Fruit fly (Drosophila melanogaster) whole organism, wandering third instar larva: ENCODE results near the gene Gyc32E.

Source experiments
- Abd-B ChIP-seq: fragments of >200 bp; optimal IDR thresholded peaks from 2 replicates; lab custom pipeline; 2017; ENCODE audit warnings: missing biosample characterization, missing genetic modification characterization
- CG32264 ChIP-seq: fragments of 200-800 bp; sonication (Bioruptor generic); optimal IDR thresholded peaks from 2 replicates; lab custom pipeline; 2016; ENCODE audit warnings: missing biosample characterization, missing genetic modification characterization
- CG9705 ChIP-seq: fragments of 200-800 bp; sonication (Bioruptor generic); optimal IDR thresholded peaks from 2 replicates; lab custom pipeline; 2018; ENCODE audit warnings: missing biosample characterization, mild to moderate bottlenecking, missing genetic modification characterization
- CrebA ChIP-seq: fragments of 200-800 bp; sonication (Bioruptor generic); optimal IDR thresholded peaks from 2 replicates; lab custom pipeline; 2016; ENCODE audit warnings: missing biosample characterization, mild to moderate bottlenecking, missing genetic modification characterization, borderline replicate concordance
- Dif ChIP-seq: fragments of 200-275, 200-300 bp; sonication (Bioruptor generic); optimal IDR thresholded peaks from 2 replicates; lab custom pipeline; 2018; ENCODE audit warnings: missing biosample characterization, missing genetic modification characterization; ENCODE audit not compliant: partially characterized antibody
- GATAd ChIP-seq: sonication (Bioruptor generic); optimal IDR thresholded peaks from 2 replicates; lab custom pipeline; 2016; ENCODE audit warnings: missing biosample characterization, missing genetic modification characterization
- HLH106 ChIP-seq: fragments of 200-800 bp; optimal IDR thresholded peaks from 3 replicates; lab custom pipeline; 2019; ENCODE audit warnings: missing biosample characterization, mild to moderate bottlenecking, missing genetic modification characterization, moderate library complexity
- Hnf4 ChIP-seq: fragments of 200-800 bp; sonication (Bioruptor generic); optimal IDR thresholded peaks from 2 replicates; lab custom pipeline; 2016; ENCODE audit warnings: missing biosample characterization, mild to moderate bottlenecking, missing genetic modification characterization
- Hr78 ChIP-seq: fragments of >200 bp; optimal IDR thresholded peaks from 2 replicates; lab custom pipeline; 2017; ENCODE audit warnings: missing biosample characterization, missing genetic modification characterization
- Hr83 ChIP-seq: fragments of 200-300 bp; sonication (Bioruptor generic); optimal IDR thresholded peaks from 2 replicates; lab custom pipeline; 2016; ENCODE audit warnings: missing biosample characterization, mild to moderate bottlenecking, missing genetic modification characterization, moderate library complexity; ENCODE audit not compliant: poor library complexity, severe bottlenecking
- Jra ChIP-seq: sonication (Bioruptor generic); optimal IDR thresholded peaks from 2 replicates; lab custom pipeline; 2016; ENCODE audit warnings: missing biosample characterization, missing genetic modification characterization
- Mio ChIP-seq: sonication (Bioruptor generic); optimal IDR thresholded peaks from 2 replicates; lab custom pipeline; 2016; ENCODE audit warnings: missing biosample characterization, missing genetic modification characterization
- N ChIP-seq: fragments of >200 bp; optimal IDR thresholded peaks from 2 replicates; lab custom pipeline; 2018; ENCODE audit warnings: missing biosample characterization, missing external identifiers, missing genetic modification characterization
- OdsH ChIP-seq: fragments of 200-800 bp; sonication (Bioruptor generic); optimal IDR thresholded peaks from 2 replicates; lab custom pipeline; 2016; ENCODE audit warnings: missing biosample characterization, mild to moderate bottlenecking, missing genetic modification characterization
- Rel ChIP-seq, 2 experiments: fragments of 200-800 bp; sonication (Bioruptor generic) in 1 of 2; optimal IDR thresholded peaks; 2 replicates in 1 of 2; 3 replicates in 1 of 2; lab custom pipeline; 2016 to 2019; ENCODE audit warnings: mild to moderate bottlenecking in 2 of 2, missing biosample characterization in 2 of 2, missing genetic modification characterization in 2 of 2, moderate library complexity in 1 of 2
- Sp1 ChIP-seq: fragments of 200-800 bp; sonication (Bioruptor generic); optimal IDR thresholded peaks from 3 replicates; lab custom pipeline; 2019; ENCODE audit warnings: missing biosample characterization, mild to moderate bottlenecking, missing genetic modification characterization, moderate library complexity
- Vsx2 ChIP-seq: fragments of 200-300, 225-300 bp; sonication (Bioruptor generic); optimal IDR thresholded peaks from 2 replicates; lab custom pipeline; 2018; ENCODE audit warnings: missing biosample characterization, missing genetic modification characterization; ENCODE audit not compliant: partially characterized antibody
- br ChIP-seq: fragments of 200-800 bp; sonication (Bioruptor generic); optimal IDR thresholded peaks from 2 replicates; lab custom pipeline; 2016; ENCODE audit warnings: missing biosample characterization, missing genetic modification characterization
- brk ChIP-seq: fragments of 200-800 bp; sonication (Bioruptor generic); optimal IDR thresholded peaks from 2 replicates; lab custom pipeline; 2016; ENCODE audit warnings: missing biosample characterization, mild to moderate bottlenecking, missing genetic modification characterization
- dl ChIP-seq, 2 experiments: fragments of 175-275, 200-275 bp in 1 of 2; fragments of 200-275 bp in 1 of 2; sonication (Bioruptor generic); optimal IDR thresholded peaks; lab custom pipeline; 2018; ENCODE audit warnings: mild to moderate bottlenecking in 2 of 2, missing biosample characterization in 2 of 2, missing genetic modification characterization in 2 of 2, moderate library complexity in 2 of 2; ENCODE audit not compliant: partially characterized antibody in 2 of 2, insufficient read depth in 1 of 2
- dmrt93B ChIP-seq: fragments of 200-800 bp; sonication (Bioruptor generic); optimal IDR thresholded peaks from 2 replicates; lab custom pipeline; 2018; ENCODE audit warnings: missing biosample characterization, mild to moderate bottlenecking, missing genetic modification characterization
- dsf ChIP-seq: sonication (Bioruptor generic); optimal IDR thresholded peaks from 2 replicates; lab custom pipeline; 2016; ENCODE audit warnings: missing biosample characterization, missing genetic modification characterization, borderline replicate concordance
- ey ChIP-seq: fragments of 200-800 bp; sonication (Bioruptor generic); optimal IDR thresholded peaks from 2 replicates; lab custom pipeline; 2016; ENCODE audit warnings: missing biosample characterization, missing genetic modification characterization
- foxo ChIP-seq, 2 experiments: fragments of 200-800 bp; sonication (Bioruptor generic); optimal IDR thresholded peaks; 2 replicates in 1 of 2; 3 replicates in 1 of 2; lab custom pipeline; 2016 to 2017; ENCODE audit warnings: missing biosample characterization in 2 of 2, missing genetic modification characterization in 2 of 2
- fru ChIP-seq: fragments of 200-800 bp; sonication (Bioruptor generic); optimal IDR thresholded peaks from 3 replicates; lab custom pipeline; 2016; ENCODE audit warnings: missing biosample characterization, mild to moderate bottlenecking, missing genetic modification characterization
- h ChIP-seq: fragments of 200-800 bp; sonication (Bioruptor generic); optimal IDR thresholded peaks from 3 replicates; lab custom pipeline; 2016; ENCODE audit warnings: missing biosample characterization, mild to moderate bottlenecking, missing genetic modification characterization
- jim ChIP-seq: fragments of 175-275, 200-325 bp; sonication (Bioruptor generic); optimal IDR thresholded peaks from 2 replicates; lab custom pipeline; 2016; ENCODE audit warnings: missing biosample characterization, mild to moderate bottlenecking, missing genetic modification characterization
- lola ChIP-seq: fragments of >200 bp; optimal IDR thresholded peaks from 2 replicates; lab custom pipeline; 2017; ENCODE audit warnings: missing biosample characterization, missing genetic modification characterization
- pan ChIP-seq: fragments of >200 bp; optimal IDR thresholded peaks from 2 replicates; lab custom pipeline; 2017
- psq ChIP-seq: fragments of 200-800 bp; sonication (Bioruptor generic); optimal IDR thresholded peaks from 3 replicates; lab custom pipeline; 2017; ENCODE audit warnings: missing biosample characterization, mild to moderate bottlenecking, missing genetic modification characterization, moderate library complexity
- rgr ChIP-seq: fragments of 200-800 bp; sonication (Bioruptor generic); optimal IDR thresholded peaks from 3 replicates; lab custom pipeline; 2016; ENCODE audit warnings: missing biosample characterization, mild to moderate bottlenecking, missing genetic modification characterization
- sage ChIP-seq: fragments of 200-800 bp; sonication (Bioruptor generic); optimal IDR thresholded peaks from 2 replicates; lab custom pipeline; 2016; ENCODE audit warnings: missing biosample characterization, mild to moderate bottlenecking, missing genetic modification characterization
- tai ChIP-seq: sonication (Bioruptor generic); optimal IDR thresholded peaks from 2 replicates; lab custom pipeline; 2016; ENCODE audit warnings: missing biosample characterization, missing genetic modification characterization
- woc ChIP-seq: sonication (Bioruptor generic); optimal IDR thresholded peaks from 2 replicates; lab custom pipeline; 2016; ENCODE audit warnings: missing biosample characterization, mild to moderate bottlenecking, missing genetic modification characterization

The Gyc32E gene

DNA sequence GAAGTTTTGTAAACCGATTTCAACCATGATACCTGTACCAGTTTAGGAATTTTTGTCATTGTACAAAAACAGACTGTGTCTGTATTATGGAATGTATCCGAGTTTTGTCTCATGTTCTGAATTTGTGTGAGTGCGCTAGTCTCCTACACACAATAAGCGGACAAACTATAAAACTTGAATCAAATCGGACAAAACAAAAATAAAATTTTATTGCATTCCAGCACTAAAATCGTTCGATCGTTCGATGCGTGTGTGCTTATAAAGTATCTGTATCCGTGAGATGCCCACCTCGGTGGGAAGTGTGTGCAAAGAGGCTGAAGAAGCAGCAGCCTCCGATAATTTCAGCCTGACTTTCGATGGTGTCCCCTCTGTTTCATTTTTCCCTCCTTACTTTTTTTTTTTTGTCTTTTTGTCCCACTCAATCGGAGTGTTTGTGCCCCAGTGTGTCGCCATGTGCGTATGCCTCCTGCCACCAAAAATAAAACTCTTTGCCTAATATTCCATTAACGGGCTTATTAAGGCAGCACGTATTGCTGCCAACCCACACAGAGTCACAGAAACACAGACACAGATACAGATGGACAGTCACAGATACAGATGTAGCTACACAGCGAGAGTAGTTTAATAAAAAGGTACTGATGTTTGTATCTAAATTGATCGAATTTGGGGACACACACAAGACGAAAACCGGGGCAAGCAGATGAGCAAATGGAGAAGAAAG lies 39.7 kb upstream of the Gyc32E start:
- TF ChIP-seq dmrt93B (GFP tag; lab: Kevin White, UChicago) (no peak), fru (no peak)
- TF ChIP-seq, all 38 proteins: peak for 0

DNA sequence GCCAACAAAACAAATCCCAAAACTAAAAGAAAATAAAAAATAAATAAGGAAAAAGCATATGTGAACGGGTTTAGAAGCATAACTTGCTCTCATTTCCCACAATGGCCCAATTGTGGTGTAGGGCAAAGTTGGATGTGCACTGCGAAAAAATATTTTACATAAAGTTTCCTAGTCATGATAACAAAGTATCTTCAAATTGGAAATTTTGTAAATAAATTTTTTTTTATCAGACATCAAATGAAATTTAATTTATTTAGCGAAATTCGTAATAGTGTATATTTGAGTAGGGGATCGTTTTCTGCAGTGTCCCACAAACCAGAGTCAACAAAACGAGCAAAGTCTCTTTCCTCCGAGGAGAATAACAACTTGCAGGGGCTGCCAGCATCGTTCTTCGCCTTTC lies 35.2 kb upstream of the Gyc32E start:
- peak; percentile 81 for TF ChIP-seq br (GFP tag; lab: Kevin White, UChicago)
- TF ChIP-seq Dif: no peak
- no peak for TF ChIP-seq N (GFP tag; lab: Kevin White, UChicago)
- peak in 1 of 2 experiments; percentile 89 for TF ChIP-seq foxo (GFP tag; optimal IDR thresholded peaks at IDR 0.05; lab: Kevin White, UChicago)
- TF ChIP-seq woc: peak; percentile 78
- TF ChIP-seq Rel (GFP tag; optimal IDR thresholded peaks at IDR 0.05; lab: Kevin White, UChicago): no peak
- no peak for TF ChIP-seq Rel (tag; optimal IDR thresholded peaks at IDR 0.05; lab: Kevin White, UChicago)
- TF ChIP-seq dmrt93B (GFP tag; lab: Kevin White, UChicago): peak; percentile 45
- TF ChIP-seq Jra (GFP tag; lab: Kevin White, UChicago): peak; percentile 62
- peak; percentile 75 for TF ChIP-seq brk (GFP tag; lab: Kevin White, UChicago)
- TF ChIP-seq Mio (GFP tag; lab: Kevin White, UChicago): peak; percentile 10
- peak; percentile 85 for TF ChIP-seq rgr
- TF ChIP-seq tai (GFP tag; lab: Kevin White, UChicago): no peak
- peak; percentile 73 for TF ChIP-seq HLH106 (tag; lab: Kevin White, UChicago)
- TF ChIP-seq OdsH (GFP tag; lab: Kevin White, UChicago): peak; percentile 80
- peak; percentile 84 for TF ChIP-seq ey (GFP tag; lab: Kevin White, UChicago)
- peak; percentile 88 for TF ChIP-seq h
- TF ChIP-seq Sp1 (GFP tag; lab: Kevin White, UChicago): peak; percentile 81
- no peak for TF ChIP-seq CrebA
- peak; percentile 89 for TF ChIP-seq fru
- TF ChIP-seq psq (GFP tag; lab: Kevin White, UChicago): peak; percentile 70
- peak; percentile 85 for TF ChIP-seq Hnf4 (GFP tag; lab: Kevin White, UChicago)
- TF ChIP-seq Hr78 (GFP tag; lab: Kevin White, UChicago): no peak
- TF ChIP-seq jim (GFP tag; lab: Kevin White, UChicago): no peak
- TF ChIP-seq CG32264: peak; percentile 62
- TF ChIP-seq, all 38 proteins: peak for 17

DNA sequence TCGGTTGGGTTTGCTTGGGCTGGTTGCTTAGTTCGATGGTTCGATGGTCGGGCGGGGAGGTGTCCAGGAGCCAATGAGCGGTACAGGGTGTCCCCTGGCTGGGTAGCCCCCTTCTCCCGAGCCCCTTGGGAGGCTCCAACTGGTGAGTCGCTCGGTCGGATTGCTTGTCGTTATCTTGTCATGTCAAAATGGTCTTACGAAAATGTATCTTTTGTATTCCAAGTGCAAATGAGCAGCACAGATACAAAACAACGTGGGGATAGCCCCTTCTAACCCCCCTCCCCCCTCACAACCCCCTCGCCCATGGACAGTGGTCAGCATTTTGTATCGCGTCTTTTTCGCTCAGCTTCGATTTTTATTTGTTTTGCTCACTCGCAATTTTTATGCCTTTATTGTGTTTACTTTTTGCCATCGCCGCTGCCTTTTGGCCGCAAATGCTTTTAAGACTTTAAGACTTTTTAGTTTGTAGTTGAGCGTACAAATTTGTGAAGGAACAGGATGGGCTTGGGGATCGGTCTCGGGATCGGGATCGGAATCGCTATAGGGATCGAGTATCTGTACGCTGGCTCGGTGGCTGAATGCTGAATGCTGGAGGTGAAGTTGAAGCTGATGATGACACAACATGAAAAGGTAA lies 33.8 kb upstream of the Gyc32E start:
- TF ChIP-seq Mio (GFP tag; lab: Kevin White, UChicago) (no peak), dl (GFP tag; optimal IDR thresholded peaks at IDR 0.05; lab: Kevin White, UChicago; ENCODE audit: insufficient read depth in 1 of 2, partially characterized antibody in 2 of 2) (peak in 1 of 2 experiments; percentile 19), Rel (GFP tag; optimal IDR thresholded peaks at IDR 0.05; lab: Kevin White, UChicago) (no peak), Rel (tag; optimal IDR thresholded peaks at IDR 0.05; lab: Kevin White, UChicago) (peak; percentile 75), woc (no peak), CrebA (no peak), lola (GFP tag; lab: Kevin White, UChicago) (no peak), Hr83 (GFP tag; lab: Kevin White, UChicago) (no peak), dsf (GFP tag; lab: Kevin White, UChicago) (no peak), jim (GFP tag; lab: Kevin White, UChicago) (no peak), br (GFP tag; lab: Kevin White, UChicago) (no peak), Abd-B (no peak), GATAd (GFP tag; lab: Kevin White, UChicago) (no peak), Vsx2 (peak; percentile 69)
- TF ChIP-seq, all 38 proteins: peak for 3

dm6 chr2L:11182148-11182593 lies 33.3 kb upstream of the Gyc32E start:
- TF ChIP-seq fru: peak; percentile 46
- peak in 1 of 2 experiments; percentile 81 for TF ChIP-seq foxo (GFP tag; optimal IDR thresholded peaks at IDR 0.05; lab: Kevin White, UChicago)
- TF ChIP-seq sage (GFP tag; lab: Kevin White, UChicago): no peak
- TF ChIP-seq rgr: peak; percentile 70
- no peak for TF ChIP-seq Hr78 (GFP tag; lab: Kevin White, UChicago)
- TF ChIP-seq h: peak; percentile 39
- TF ChIP-seq CrebA: no peak
- peak; percentile 92 for TF ChIP-seq Sp1 (GFP tag; lab: Kevin White, UChicago)
- peak; percentile 14 for TF ChIP-seq ey (GFP tag; lab: Kevin White, UChicago)
- TF ChIP-seq pan (lab: Kevin White, UChicago): no peak
- no peak for TF ChIP-seq br (GFP tag; lab: Kevin White, UChicago)
- TF ChIP-seq OdsH (GFP tag; lab: Kevin White, UChicago): peak; percentile 74
- peak; percentile 66 for TF ChIP-seq psq (GFP tag; lab: Kevin White, UChicago)
- no peak for TF ChIP-seq tai (GFP tag; lab: Kevin White, UChicago)
- peak; percentile 73 for TF ChIP-seq dmrt93B (GFP tag; lab: Kevin White, UChicago)
- TF ChIP-seq HLH106 (tag; lab: Kevin White, UChicago): peak; percentile 85
- TF ChIP-seq CG9705 (GFP tag; lab: Kevin White, UChicago): peak; percentile 32
